Fruit fly (Drosophila melanogaster) whole organism, embryonic: ENCODE data around the gene CG7568.

Experiments
- B-H1 ChIP-seq: fragments of 200-800 bp; sonication (Bioruptor generic); IDR thresholded peaks from 3 replicates; pipeline ENCODE4 v1.3.6; 2022; ENCODE audit warnings: missing biosample characterization, missing genetic modification characterization
- CG10209 ChIP-seq: fragments of 200-800 bp; sonication (Bioruptor generic); optimal IDR thresholded peaks from 3 replicates; lab custom pipeline; 2017; ENCODE audit warnings: missing biosample characterization, mild to moderate bottlenecking, missing genetic modification characterization, missing genetic modification reagents
- CG11723 ChIP-seq: fragments of 200-800 bp; sonication (Bioruptor generic); optimal IDR thresholded peaks from 2 replicates; lab custom pipeline; 2017; ENCODE audit warnings: missing biosample characterization, mild to moderate bottlenecking, missing genetic modification characterization
- CG12104 ChIP-seq: fragments of 200-800 bp; sonication (Bioruptor generic); optimal IDR thresholded peaks from 3 replicates; lab custom pipeline; 2016; ENCODE audit warnings: missing biosample characterization, missing genetic modification characterization
- CG12236 ChIP-seq: fragments of 200-800 bp; sonication (Bioruptor generic); optimal IDR thresholded peaks from 2 replicates; lab custom pipeline; 2016; ENCODE audit warnings: missing biosample characterization, missing genetic modification characterization
- CG12299 ChIP-seq: fragments of 200-800 bp; sonication (Bioruptor generic); optimal IDR thresholded peaks from 2 replicates; lab custom pipeline; 2018; ENCODE audit warnings: missing biosample characterization, mild to moderate bottlenecking, missing genetic modification characterization
- CG12391 ChIP-seq: fragments of 200-800 bp; sonication (Bioruptor generic); optimal IDR thresholded peaks from 3 replicates; lab custom pipeline; 2018; ENCODE audit warnings: missing biosample characterization, mild to moderate bottlenecking, missing genetic modification characterization, moderate library complexity
- CG13296 ChIP-seq: fragments of 200-800 bp; sonication (Bioruptor generic); optimal IDR thresholded peaks from 3 replicates; lab custom pipeline; 2018; ENCODE audit warnings: missing biosample characterization, mild to moderate bottlenecking, missing genetic modification characterization
- CG13424 ChIP-seq: fragments of 200-800 bp; sonication (Bioruptor generic); optimal IDR thresholded peaks from 2 replicates; lab custom pipeline; 2019; ENCODE audit warnings: missing biosample characterization, mild to moderate bottlenecking, missing genetic modification characterization, moderate library complexity
- CG13624 ChIP-seq: fragments of 200-800 bp; sonication (Bioruptor generic); optimal IDR thresholded peaks from 2 replicates; lab custom pipeline; 2016; ENCODE audit warnings: missing biosample characterization, missing genetic modification characterization
- CG14667 ChIP-seq: fragments of 200-800 bp; sonication (Bioruptor generic); IDR thresholded peaks from 2 replicates; pipeline ENCODE4 v1.3.6; 2022; ENCODE audit warnings: missing biosample characterization, missing genetic modification characterization
- CG14860 ChIP-seq: fragments of 200-800 bp; sonication (Bioruptor generic); IDR thresholded peaks from 3 replicates; pipeline ENCODE4 v1.3.6; 2022; ENCODE audit warnings: missing biosample characterization, missing genetic modification characterization; ENCODE audit not compliant: partially characterized antibody
- CG15073 ChIP-seq: fragments of 200-800 bp; sonication (Bioruptor generic); optimal IDR thresholded peaks from 2 replicates; lab custom pipeline; 2016; ENCODE audit warnings: missing biosample characterization, missing genetic modification characterization
- CG17568 ChIP-seq: fragments of 200-800 bp; sonication (Bioruptor generic); optimal IDR thresholded peaks from 2 replicates; lab custom pipeline; 2018; ENCODE audit warnings: missing biosample characterization, mild to moderate bottlenecking, missing genetic modification characterization, moderate library complexity
- CG18011 ChIP-seq: fragments of 200-800 bp; sonication (Bioruptor generic); optimal IDR thresholded peaks from 2 replicates; lab custom pipeline; 2017; ENCODE audit warnings: missing biosample characterization, missing genetic modification characterization, mild to moderate bottlenecking, moderate library complexity, missing genotype
- CG1832 ChIP-seq: fragments of 200-800 bp; sonication (Bioruptor generic); optimal IDR thresholded peaks from 2 replicates; lab custom pipeline; 2017; ENCODE audit warnings: missing biosample characterization, mild to moderate bottlenecking, missing genetic modification characterization, inconsistent platforms
- CG2678 ChIP-seq: fragments of 200-800 bp; sonication (Bioruptor generic); optimal IDR thresholded peaks from 3 replicates; lab custom pipeline; 2019; ENCODE audit warnings: missing biosample characterization, mild to moderate bottlenecking, missing genetic modification characterization, moderate library complexity
- CG31365 ChIP-seq: fragments of 200-800 bp; sonication (Bioruptor generic); optimal IDR thresholded peaks from 2 replicates; lab custom pipeline; 2018; ENCODE audit warnings: missing biosample characterization, mild to moderate bottlenecking, missing genetic modification characterization
- CG31441 ChIP-seq: fragments of 200-800 bp; sonication (Bioruptor generic); IDR thresholded peaks from 2 replicates; pipeline ENCODE4 v1.3.6; 2022; ENCODE audit warnings: missing biosample characterization, missing genetic modification characterization
- CG34422 ChIP-seq: fragments of 200-800 bp; sonication (Bioruptor generic); IDR thresholded peaks from 3 replicates; pipeline ENCODE4 v1.3.6; 2022; ENCODE audit warnings: missing biosample characterization, missing genetic modification characterization
- CG4854 ChIP-seq: fragments of 200-800 bp; sonication (Bioruptor generic); optimal IDR thresholded peaks from 2 replicates; lab custom pipeline; 2016; ENCODE audit warnings: missing biosample characterization, missing genetic modification characterization, inconsistent platforms
- CG5953 ChIP-seq: fragments of 200-800 bp; sonication (Bioruptor generic); IDR thresholded peaks from 2 replicates; pipeline ENCODE4 v1.3.6; 2022; ENCODE audit warnings: missing biosample characterization, missing genetic modification characterization
- CG7372 ChIP-seq: fragments of 200-800 bp; sonication (Bioruptor generic); IDR thresholded peaks from 2 replicates; pipeline ENCODE4 v1.3.6; 2022; ENCODE audit warnings: missing biosample characterization, missing genetic modification characterization
- CG7839 ChIP-seq: fragments of 200-800 bp; sonication (Bioruptor generic); optimal IDR thresholded peaks from 3 replicates; lab custom pipeline; 2018; ENCODE audit warnings: missing biosample characterization, mild to moderate bottlenecking, missing genetic modification characterization, moderate library complexity
- CG8290 ChIP-seq, 3 experiments: fragments of 200-800 bp; sonication (Bioruptor generic); optimal IDR thresholded peaks; 2 replicates each; lab custom pipeline; 2016 to 2019; ENCODE audit warnings: missing biosample characterization in 3 of 3, missing genetic modification characterization in 3 of 3, mild to moderate bottlenecking in 2 of 3, moderate library complexity in 1 of 3
- CG9215 ChIP-seq: fragments of 200-800 bp; sonication (Bioruptor generic); IDR thresholded peaks from 2 replicates; pipeline ENCODE4 v1.3.6; 2022; ENCODE audit warnings: missing biosample characterization, missing genetic modification characterization
- Chrac-16 ChIP-seq: fragments of 200-800 bp; sonication (Bioruptor generic); optimal IDR thresholded peaks from 3 replicates; lab custom pipeline; 2016; ENCODE audit warnings: missing biosample characterization, missing genetic modification characterization
- D19A ChIP-seq: fragments of 200-800 bp; optimal IDR thresholded peaks from 3 replicates; lab custom pipeline; 2019; ENCODE audit warnings: missing biosample characterization, mild to moderate bottlenecking, missing genetic modification characterization, moderate library complexity
- Dbx ChIP-seq: fragments of 200-800 bp; sonication (Bioruptor generic); IDR thresholded peaks from 3 replicates; pipeline ENCODE4 v1.3.6; 2022; ENCODE audit warnings: missing biosample characterization, missing genetic modification characterization
- Dek ChIP-seq: fragments of 200-800 bp; sonication (Bioruptor generic); optimal IDR thresholded peaks from 3 replicates; lab custom pipeline; 2019; ENCODE audit warnings: missing biosample characterization, mild to moderate bottlenecking, missing genetic modification characterization, moderate library complexity
- Eip74EF ChIP-seq, 2 experiments: fragments of 200-800 bp in 1 of 2; fragments of >200 bp in 1 of 2; sonication (Bioruptor generic) in 1 of 2; optimal IDR thresholded peaks; 2 replicates each; lab custom pipeline; 2017 to 2019; ENCODE audit warnings: missing biosample characterization in 2 of 2, missing genetic modification characterization in 2 of 2, mild to moderate bottlenecking in 1 of 2, moderate library complexity in 1 of 2
- Ets97D ChIP-seq: fragments of 200-800 bp; sonication (Bioruptor generic); optimal IDR thresholded peaks from 3 replicates; lab custom pipeline; 2016; ENCODE audit warnings: missing biosample characterization, missing genetic modification characterization
- Lhr ChIP-seq: fragments of 200-800 bp; sonication (Bioruptor generic); optimal IDR thresholded peaks from 3 replicates; lab custom pipeline; 2017; ENCODE audit warnings: mild to moderate bottlenecking, missing biosample characterization, missing genetic modification reagents, missing genetic modification characterization
- Nf-YC ChIP-seq: fragments of 200-800 bp; optimal IDR thresholded peaks from 3 replicates; lab custom pipeline; 2019; ENCODE audit warnings: missing biosample characterization, mild to moderate bottlenecking, missing genetic modification characterization, moderate library complexity
- Optix ChIP-seq: fragments of 200-800 bp; sonication (Bioruptor generic); IDR thresholded peaks from 3 replicates; pipeline ENCODE4 v1.3.6; 2022; ENCODE audit warnings: missing biosample characterization, missing genetic modification characterization
- Rfx ChIP-seq: fragments of 200-800 bp; sonication (Bioruptor generic); IDR thresholded peaks from 2 replicates; pipeline ENCODE4 v1.3.6; 2022; ENCODE audit warnings: missing biosample characterization, missing genetic modification characterization
- Sox100B ChIP-seq: fragments of 200-800 bp; sonication (Bioruptor generic); optimal IDR thresholded peaks from 3 replicates; lab custom pipeline; 2018; ENCODE audit warnings: missing biosample characterization, mild to moderate bottlenecking, missing genetic modification characterization
- amos ChIP-seq: fragments of 200-800 bp; sonication (Bioruptor generic); IDR thresholded peaks from 2 replicates; pipeline ENCODE4 v1.3.6; 2022; ENCODE audit warnings: missing biosample characterization, missing genetic modification characterization; ENCODE audit not compliant: partially characterized antibody
- danr ChIP-seq: fragments of 200-800 bp; sonication (Bioruptor generic); IDR thresholded peaks from 2 replicates; pipeline ENCODE4 v1.3.6; 2022; ENCODE audit warnings: missing biosample characterization, missing genetic modification characterization
- exex ChIP-seq: fragments of 200-800 bp; sonication (Bioruptor generic); optimal IDR thresholded peaks from 4 replicates; lab custom pipeline; 2018; ENCODE audit warnings: missing biosample characterization, mild to moderate bottlenecking, missing genetic modification characterization, moderate library complexity
- fd3F ChIP-seq: fragments of 200-800 bp; sonication (Bioruptor generic); optimal IDR thresholded peaks from 2 replicates; lab custom pipeline; 2018; ENCODE audit warnings: missing biosample characterization, mild to moderate bottlenecking, missing genetic modification characterization, moderate library complexity
- gfzf ChIP-seq: fragments of 200-800 bp; sonication (Bioruptor generic); optimal IDR thresholded peaks from 2 replicates; lab custom pipeline; 2016; ENCODE audit warnings: missing biosample characterization, mild to moderate bottlenecking, missing genetic modification characterization, moderate library complexity
- hbn ChIP-seq: fragments of 200-800 bp; sonication (Bioruptor generic); IDR thresholded peaks from 2 replicates; pipeline ENCODE4 v1.3.6; 2022; ENCODE audit warnings: missing biosample characterization, missing genetic modification characterization; ENCODE audit not compliant: partially characterized antibody
- klu ChIP-seq: fragments of 200-800 bp; sonication (Bioruptor generic); IDR thresholded peaks from 2 replicates; pipeline ENCODE4 v1.3.6; 2022; ENCODE audit warnings: missing biosample characterization, missing genetic modification characterization
- org-1 ChIP-seq: fragments of 200-800 bp; sonication (Bioruptor generic); optimal IDR thresholded peaks from 2 replicates; lab custom pipeline; 2017; ENCODE audit warnings: missing biosample characterization, missing genetic modification characterization
- pnt ChIP-seq: fragments of 200-800 bp; sonication (Bioruptor generic); optimal IDR thresholded peaks from 3 replicates; lab custom pipeline; 2016; ENCODE audit warnings: missing biosample characterization, missing genetic modification characterization
- pros ChIP-seq: fragments of 200-800 bp; sonication (Bioruptor generic); optimal IDR thresholded peaks from 3 replicates; lab custom pipeline; 2019; ENCODE audit warnings: missing biosample characterization, mild to moderate bottlenecking, missing genetic modification characterization, moderate library complexity
- sug ChIP-seq: fragments of 200-800 bp; optimal IDR thresholded peaks from 2 replicates; lab custom pipeline; 2019; ENCODE audit warnings: missing biosample characterization, mild to moderate bottlenecking, missing genetic modification characterization, moderate library complexity

Gene CG7568

DNA sequence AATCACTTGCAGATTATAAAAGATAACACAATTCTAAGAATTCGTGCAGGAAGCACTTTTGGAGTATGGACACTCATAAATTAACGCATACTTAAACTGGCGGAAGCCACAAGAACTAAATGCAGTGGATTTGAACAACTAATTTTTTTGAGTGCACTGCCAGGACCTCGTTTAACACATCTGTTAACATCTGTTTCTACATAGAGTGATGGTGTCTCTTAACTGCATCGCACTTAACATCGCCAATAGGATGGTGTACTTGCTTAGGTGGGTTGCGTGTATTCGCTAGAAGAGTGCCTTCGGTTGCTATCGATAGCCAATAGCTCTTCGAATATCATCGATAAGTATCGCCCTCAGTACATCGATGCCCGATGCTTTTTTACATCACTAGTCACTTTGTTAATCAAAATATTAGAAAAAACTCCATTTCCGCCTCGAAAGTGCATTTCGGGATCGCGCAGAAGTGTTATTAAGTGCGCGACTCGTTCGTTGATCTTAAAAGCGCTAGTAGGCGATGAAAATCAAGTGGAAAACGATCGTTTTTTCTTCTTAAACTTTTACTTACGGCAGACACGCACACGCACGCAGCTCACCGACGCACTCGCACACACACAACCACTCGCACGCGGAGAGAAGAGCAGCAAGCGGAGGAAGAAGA, 9.1 kb downstream of the CG7568 start, which contains the start of gene alph (continued):
- TF ChIP-seq CG5953 (no peak), CG12236 (GFP tag; lab: Kevin White, UChicago) (peak; percentile 1), Dbx (GFP tag; lab: Robert Waterston, UW) (peak; percentile 62; the same call in 2 of the 3 replicates), CG12104 (no peak), Ets97D (GFP tag; lab: Kevin White, UChicago) (peak; percentile 90), CG8290 (GFP tag; optimal IDR thresholded peaks at IDR 0.05; lab: Kevin White, UChicago) (peak; percentile 51), CG8290 (tag; optimal IDR thresholded peaks at IDR 0.05; lab: Kevin White, UChicago) (peak in 1 of 2 experiments; percentile 72), CG13624 (GFP tag; lab: Kevin White, UChicago) (peak; percentile 40), CG13424 (tag; lab: Kevin White, UChicago) (no peak), CG2678 (tag; lab: Kevin White, UChicago) (peak; percentile 33), klu (GFP tag; lab: Robert Waterston, UW) (no peak), Nf-YC (tag; lab: Kevin White, UChicago) (no peak), danr (GFP tag; lab: Robert Waterston, UW) (no peak), Chrac-16 (GFP tag; lab: Kevin White, UChicago) (peak; percentile 39), CG14667 (GFP tag; lab: Robert Waterston, UW) (no peak), fd3F (no peak), amos (GFP tag; lab: Robert Waterston, UW) (peak; percentile 99), B-H1 (GFP tag; lab: Robert Waterston, UW) (no peak), Dek (peak; percentile 10), CG12391 (peak; percentile 51), CG13296 (GFP tag; lab: Kevin White, UChicago) (no peak), CG4854 (no peak), CG1832 (GFP tag; lab: Kevin White, UChicago) (no peak), Lhr (GFP tag; lab: Kevin White, UChicago) (peak; percentile 86), Sox100B (GFP tag; lab: Kevin White, UChicago) (no peak), Eip74EF (GFP tag; optimal IDR thresholded peaks at IDR 0.05; lab: Kevin White, UChicago) (no peak), Optix (GFP tag; lab: Robert Waterston, UW) (0 out of 3 replicates have a peak, but pooled peaks have one; percentile 28), sug (peak; percentile 19), gfzf (GFP tag; lab: Kevin White, UChicago) (peak; percentile 53), CG10209 (no peak), CG7839 (tag; lab: Kevin White, UChicago) (peak; percentile 27), pros (GFP tag; lab: Kevin White, UChicago) (no peak), CG7372 (GFP tag; lab: Robert Waterston, UW) (no peak), CG9215 (GFP tag; lab: Robert Waterston, UW) (no peak; the same call in 1 of the 2 replicates), CG14860 (GFP tag; lab: Robert Waterston, UW) (peak; percentile 95), org-1 (GFP tag; lab: Kevin White, UChicago) (no peak), exex (tag; lab: Kevin White, UChicago) (no peak), CG34422 (no peak), CG31441 (GFP tag; lab: Robert Waterston, UW) (no peak), CG31365 (tag; lab: Kevin White, UChicago) (peak; percentile 22), D19A (tag; lab: Kevin White, UChicago) (peak; percentile 13), Rfx (GFP tag; lab: Robert Waterston, UW) (peak; percentile 69), CG11723 (no peak), CG12299 (tag; lab: Kevin White, UChicago) (no peak), pnt (GFP tag; lab: Kevin White, UChicago) (no peak), CG17568 (GFP tag; lab: Kevin White, UChicago) (no peak), CG15073 (no peak), hbn (GFP tag; lab: Robert Waterston, UW) (peak; percentile 95), CG18011 (GFP tag; lab: Kevin White, UChicago) (no peak)
